Fruit fly (Drosophila melanogaster) whole organism, embryonic: ENCODE data around the gene LIMK1.

Experiments
- Abd-B ChIP-seq: fragments of 200-800 bp; sonication (Bioruptor generic); optimal IDR thresholded peaks from 2 replicates; lab custom pipeline; 2018; ENCODE audit warnings: missing biosample characterization, mild to moderate bottlenecking, missing genetic modification characterization, moderate library complexity
- Antp ChIP-seq: fragments of 200-800 bp; sonication (Bioruptor generic); optimal IDR thresholded peaks from 3 replicates; lab custom pipeline; 2016; ENCODE audit warnings: missing biosample characterization, missing genetic modification characterization
- Atf6 ChIP-seq: fragments of 200-800 bp; sonication (Bioruptor generic); IDR thresholded peaks from 2 replicates; pipeline ENCODE4 v1.3.6; 2022; ENCODE audit warnings: missing biosample characterization, missing genetic modification characterization
- Bdp1 ChIP-seq: fragments of 200-800 bp; sonication (Bioruptor generic); optimal IDR thresholded peaks from 3 replicates; lab custom pipeline; 2016; ENCODE audit warnings: missing biosample characterization, missing genetic modification characterization
- CG10979 ChIP-seq: fragments of 200-800 bp; sonication (Bioruptor generic); optimal IDR thresholded peaks from 2 replicates; lab custom pipeline; 2018; ENCODE audit warnings: missing biosample characterization, mild to moderate bottlenecking, missing genetic modification characterization, moderate library complexity
- CG11093 ChIP-seq: fragments of 200-800 bp; sonication (Bioruptor generic); IDR thresholded peaks from 3 replicates; pipeline ENCODE4 v1.3.6; 2022; ENCODE audit warnings: missing biosample characterization, missing genetic modification characterization
- CG12391 ChIP-seq: fragments of 200-800 bp; sonication (Bioruptor generic); optimal IDR thresholded peaks from 3 replicates; lab custom pipeline; 2018; ENCODE audit warnings: missing biosample characterization, mild to moderate bottlenecking, missing genetic modification characterization, moderate library complexity
- CG14050 ChIP-seq: fragments of 200-800 bp; sonication (Bioruptor generic); IDR thresholded peaks from 3 replicates; pipeline ENCODE4 v1.3.6; 2022; ENCODE audit warnings: missing biosample characterization, missing genetic modification characterization
- CG14860 ChIP-seq: fragments of 200-800 bp; sonication (Bioruptor generic); IDR thresholded peaks from 3 replicates; pipeline ENCODE4 v1.3.6; 2022; ENCODE audit warnings: missing biosample characterization, missing genetic modification characterization; ENCODE audit not compliant: partially characterized antibody
- CG14965 ChIP-seq: fragments of 200-800 bp; sonication (Bioruptor generic); optimal IDR thresholded peaks from 2 replicates; lab custom pipeline; 2016; ENCODE audit warnings: missing biosample characterization, missing genetic modification characterization, borderline replicate concordance
- CG15696 ChIP-seq: fragments of 200-800 bp; sonication (Bioruptor generic); optimal IDR thresholded peaks from 2 replicates; lab custom pipeline; 2019; ENCODE audit warnings: missing biosample characterization, mild to moderate bottlenecking, missing genetic modification characterization, moderate library complexity
- CG18476 ChIP-seq: fragments of 200-800 bp; sonication (Bioruptor generic); optimal IDR thresholded peaks from 2 replicates; lab custom pipeline; 2016; ENCODE audit warnings: missing biosample characterization, mild to moderate bottlenecking, missing genetic modification characterization
- CG2199 ChIP-seq: fragments of 200-800 bp; sonication (Bioruptor generic); IDR thresholded peaks from 3 replicates; pipeline ENCODE4 v1.3.6; 2022; ENCODE audit warnings: missing biosample characterization, missing genetic modification characterization
- CG3065 ChIP-seq: fragments of 200-800 bp; sonication (Bioruptor generic); optimal IDR thresholded peaks from 2 replicates; lab custom pipeline; 2016; ENCODE audit warnings: missing biosample characterization, missing genetic modification characterization
- CG3281 ChIP-seq: fragments of 200-800 bp; sonication (Bioruptor generic); optimal IDR thresholded peaks from 3 replicates; lab custom pipeline; 2017; ENCODE audit warnings: missing biosample characterization, mild to moderate bottlenecking, missing genetic modification characterization
- CG42726 ChIP-seq: fragments of 200-800 bp; sonication (Bioruptor generic); IDR thresholded peaks from 2 replicates; pipeline ENCODE4 v1.3.6; 2022; ENCODE audit warnings: missing biosample characterization, missing genetic modification characterization; ENCODE audit not compliant: partially characterized antibody
- CG4404 ChIP-seq: fragments of 200-800 bp; sonication (Bioruptor generic); IDR thresholded peaks from 2 replicates; pipeline ENCODE4 v1.3.6; 2022; ENCODE audit warnings: missing biosample characterization, missing genetic modification characterization
- CG5953 ChIP-seq: fragments of 200-800 bp; sonication (Bioruptor generic); IDR thresholded peaks from 2 replicates; pipeline ENCODE4 v1.3.6; 2022; ENCODE audit warnings: missing biosample characterization, missing genetic modification characterization
- CG6791 ChIP-seq: fragments of 200-800 bp; sonication (Bioruptor generic); IDR thresholded peaks from 3 replicates; pipeline ENCODE4 v1.3.6; 2022; ENCODE audit warnings: missing biosample characterization, missing genetic modification characterization; ENCODE audit not compliant: partially characterized antibody
- CG7556 ChIP-seq: fragments of 200-800 bp; sonication (Bioruptor generic); optimal IDR thresholded peaks from 2 replicates; lab custom pipeline; 2017; ENCODE audit warnings: missing biosample characterization, mild to moderate bottlenecking, missing genetic modification characterization
- CG8290 ChIP-seq, 3 experiments: fragments of 200-800 bp; sonication (Bioruptor generic); optimal IDR thresholded peaks; 2 replicates each; lab custom pipeline; 2016 to 2019; ENCODE audit warnings: missing biosample characterization in 3 of 3, missing genetic modification characterization in 3 of 3, mild to moderate bottlenecking in 2 of 3, moderate library complexity in 1 of 3
- CG8944 ChIP-seq: fragments of 200-800 bp; sonication (Bioruptor generic); optimal IDR thresholded peaks from 3 replicates; lab custom pipeline; 2016; ENCODE audit warnings: missing biosample characterization, missing genetic modification characterization
- Camta ChIP-seq: fragments of 200-800 bp; sonication (Bioruptor generic); optimal IDR thresholded peaks from 2 replicates; lab custom pipeline; 2016; ENCODE audit warnings: missing biosample characterization, missing genetic modification characterization
- Dip3 ChIP-seq: fragments of 200-800 bp; sonication (Bioruptor generic); optimal IDR thresholded peaks from 3 replicates; lab custom pipeline; 2016; ENCODE audit warnings: missing biosample characterization, missing genetic modification characterization
- Doc3 ChIP-seq: fragments of 200-800 bp; sonication (Bioruptor generic); IDR thresholded peaks from 3 replicates; pipeline ENCODE4 v1.3.6; 2022; ENCODE audit warnings: missing biosample characterization, missing genetic modification characterization; ENCODE audit not compliant: partially characterized antibody
- Drgx ChIP-seq: fragments of 200-800 bp; sonication (Bioruptor generic); IDR thresholded peaks from 2 replicates; pipeline ENCODE4 v1.3.6; 2022; ENCODE audit warnings: missing biosample characterization, missing genetic modification characterization
- Gug ChIP-seq: fragments of 200-800 bp; sonication (Bioruptor generic); IDR thresholded peaks from 4 replicates; pipeline ENCODE4 v1.3.6; 2022; ENCODE audit warnings: missing biosample characterization, missing genetic modification characterization
- Hmr ChIP-seq: fragments of 200-800 bp; sonication (Bioruptor generic); optimal IDR thresholded peaks from 3 replicates; lab custom pipeline; 2017; ENCODE audit warnings: mild to moderate bottlenecking, missing biosample characterization, missing genetic modification reagents, missing genetic modification characterization
- Hmx ChIP-seq: fragments of 200-800 bp; sonication (Bioruptor generic); optimal IDR thresholded peaks from 2 replicates; lab custom pipeline; 2016; ENCODE audit warnings: missing biosample characterization, missing genetic modification characterization
- Hr78 ChIP-seq, 2 experiments: fragments of 200-800 bp in 1 of 2; fragments of >200 bp in 1 of 2; sonication (Bioruptor generic) in 1 of 2; optimal IDR thresholded peaks; 2 replicates each; lab custom pipeline; 2017 to 2019; ENCODE audit warnings: missing biosample characterization in 2 of 2, missing genetic modification characterization in 2 of 2, mild to moderate bottlenecking in 1 of 2, moderate library complexity in 1 of 2
- Mes4 ChIP-seq: fragments of 200-800 bp; sonication (Bioruptor generic); optimal IDR thresholded peaks from 2 replicates; lab custom pipeline; 2016; ENCODE audit warnings: missing biosample characterization, missing genetic modification characterization
- Nf-YB ChIP-seq: fragments of 200-800 bp; sonication (Bioruptor generic); optimal IDR thresholded peaks from 3 replicates; lab custom pipeline; 2019; ENCODE audit warnings: missing biosample characterization, mild to moderate bottlenecking, missing genetic modification characterization, moderate library complexity
- Usf ChIP-seq: fragments of 200-800 bp; sonication (Bioruptor generic); optimal IDR thresholded peaks from 2 replicates; lab custom pipeline; 2017; ENCODE audit warnings: missing genotype, missing biosample characterization, missing genetic modification characterization
- Xrp1 ChIP-seq: fragments of 200-800 bp; sonication (Bioruptor generic); IDR thresholded peaks from 2 replicates; pipeline ENCODE4 v1.3.6; 2022; ENCODE audit warnings: missing biosample characterization, missing genetic modification characterization
- abd-A ChIP-seq: fragments of 200-800 bp; sonication (Bioruptor generic); optimal IDR thresholded peaks from 3 replicates; lab custom pipeline; 2019; ENCODE audit warnings: missing biosample characterization, mild to moderate bottlenecking, missing genetic modification characterization, moderate library complexity
- bsh ChIP-seq, 2 experiments: fragments of 200-800 bp; sonication (Bioruptor generic); optimal IDR thresholded peaks; 2 replicates each; lab custom pipeline; 2017 to 2018; ENCODE audit warnings: mild to moderate bottlenecking in 2 of 2, missing biosample characterization in 2 of 2, missing genetic modification characterization in 2 of 2, moderate library complexity in 1 of 2
- cwo ChIP-seq: fragments of 200-800 bp; sonication (Bioruptor generic); optimal IDR thresholded peaks from 3 replicates; lab custom pipeline; 2017; ENCODE audit warnings: missing biosample characterization, missing genetic modification characterization, mild to moderate bottlenecking, moderate library complexity, missing genetic modification reagents
- danr ChIP-seq: fragments of 200-800 bp; sonication (Bioruptor generic); IDR thresholded peaks from 2 replicates; pipeline ENCODE4 v1.3.6; 2022; ENCODE audit warnings: missing biosample characterization, missing genetic modification characterization
- dmrt11E ChIP-seq: fragments of 200-800 bp; sonication (Bioruptor generic); optimal IDR thresholded peaks from 3 replicates; lab custom pipeline; 2018; ENCODE audit warnings: missing biosample characterization, mild to moderate bottlenecking, missing genetic modification characterization, moderate library complexity
- gfzf ChIP-seq: fragments of 200-800 bp; sonication (Bioruptor generic); optimal IDR thresholded peaks from 2 replicates; lab custom pipeline; 2016; ENCODE audit warnings: missing biosample characterization, mild to moderate bottlenecking, missing genetic modification characterization, moderate library complexity
- grau ChIP-seq: fragments of 200-800 bp; optimal IDR thresholded peaks from 3 replicates; lab custom pipeline; 2019; ENCODE audit warnings: missing biosample characterization, mild to moderate bottlenecking, missing genetic modification characterization, moderate library complexity
- her ChIP-seq: fragments of 200-800 bp; sonication (Bioruptor generic); optimal IDR thresholded peaks from 2 replicates; lab custom pipeline; 2016; ENCODE audit warnings: missing biosample characterization, missing genetic modification characterization
- hth ChIP-seq: fragments of >200 bp; optimal IDR thresholded peaks from 2 replicates; lab custom pipeline; 2017; ENCODE audit warnings: inconsistent platforms
- lola ChIP-seq, 3 experiments: fragments of >200 bp in 2 of 3; fragments of 200-800 bp in 1 of 3; sonication (Bioruptor generic) in 1 of 3; optimal IDR thresholded peaks; 2 replicates each; lab custom pipeline; 2017 to 2019; ENCODE audit warnings: missing biosample characterization in 3 of 3, missing genetic modification characterization in 3 of 3, mild to moderate bottlenecking in 1 of 3, moderate library complexity in 1 of 3
- mld ChIP-seq: fragments of 200-800 bp; sonication (Bioruptor generic); IDR thresholded peaks from 3 replicates; pipeline ENCODE4 v1.3.6; 2022; ENCODE audit warnings: missing biosample characterization, missing genetic modification characterization; ENCODE audit not compliant: partially characterized antibody
- run ChIP-seq: fragments of 200-800 bp; sonication (Bioruptor generic); optimal IDR thresholded peaks from 3 replicates; lab custom pipeline; 2018; ENCODE audit warnings: missing biosample characterization, mild to moderate bottlenecking, missing genetic modification characterization
- schlank ChIP-seq: fragments of 200-800 bp; sonication (Bioruptor generic); optimal IDR thresholded peaks from 2 replicates; lab custom pipeline; 2018; ENCODE audit warnings: missing biosample characterization, mild to moderate bottlenecking, missing genetic modification characterization
- sqz ChIP-seq: fragments of 200-800 bp; sonication (Bioruptor generic); optimal IDR thresholded peaks from 3 replicates; lab custom pipeline; 2018; ENCODE audit warnings: missing biosample characterization, mild to moderate bottlenecking, missing genetic modification characterization
- tap ChIP-seq: fragments of 200-800 bp; optimal IDR thresholded peaks from 3 replicates; lab custom pipeline; 2019; ENCODE audit warnings: missing biosample characterization, mild to moderate bottlenecking, missing genetic modification characterization, moderate library complexity
- tx ChIP-seq: fragments of 200-800 bp; sonication (Bioruptor generic); optimal IDR thresholded peaks from 2 replicates; lab custom pipeline; 2016; ENCODE audit warnings: missing biosample characterization, missing genetic modification characterization

The LIMK1 gene

DNA sequence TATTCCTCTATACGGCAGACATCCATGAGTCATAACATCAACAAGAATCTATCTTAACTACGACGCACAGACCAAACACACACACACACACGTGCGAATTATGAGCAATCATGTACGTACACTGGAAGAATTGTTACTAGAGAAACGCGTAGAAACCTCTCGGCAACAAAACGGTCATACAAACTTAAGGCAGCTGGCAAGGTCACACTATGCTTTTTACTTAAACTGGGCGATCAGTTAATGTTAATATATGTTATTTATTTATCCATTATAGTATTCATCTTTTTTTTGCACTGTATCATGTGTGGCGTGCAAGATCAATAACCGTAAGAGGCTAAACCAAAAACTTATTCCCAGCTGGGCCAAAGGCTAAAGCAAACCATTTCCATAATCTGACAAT is 52.8 kb downstream of the LIMK1 start (continued):
- no peak for TF ChIP-seq CG4404 (GFP tag; lab: Robert Waterston, UW)
- no peak for TF ChIP-seq lola (GFP tag; optimal IDR thresholded peaks at IDR 0.05; lab: Kevin White, UChicago)
- TF ChIP-seq Hmx (GFP tag; lab: Kevin White, UChicago), result no peak
- TF ChIP-seq CG3065, result no peak
- no peak for TF ChIP-seq CG6791
- no peak for TF ChIP-seq Dip3 (GFP tag; lab: Kevin White, UChicago)
- no peak for TF ChIP-seq tx (GFP tag; lab: Kevin White, UChicago)
- peak; percentile 3 for TF ChIP-seq CG12391 (tag; lab: Kevin White, UChicago)
- no peak for TF ChIP-seq CG15696
- no peak for TF ChIP-seq CG8944 (GFP tag; lab: Kevin White, UChicago)
- TF ChIP-seq CG10979 (tag; lab: Kevin White, UChicago), result peak; percentile 5
- no peak for TF ChIP-seq CG2199 (GFP tag; lab: Robert Waterston, UW)
- peak; percentile 14 for TF ChIP-seq tap (tag; lab: Kevin White, UChicago)
- TF ChIP-seq CG11093 (GFP tag; lab: Robert Waterston, UW), result no peak
- TF ChIP-seq Hmr (GFP tag; lab: Kevin White, UChicago), result peak; percentile 10
- TF ChIP-seq bsh (GFP tag; optimal IDR thresholded peaks at IDR 0.05; lab: Kevin White, UChicago), result peak in 1 of 2 experiments; percentile 24
- no peak for TF ChIP-seq CG8290 (GFP tag; optimal IDR thresholded peaks at IDR 0.05; lab: Kevin White, UChicago)
- peak in 1 of 2 experiments; percentile 61 for TF ChIP-seq CG8290 (tag; optimal IDR thresholded peaks at IDR 0.05; lab: Kevin White, UChicago)
- TF ChIP-seq cwo (GFP tag; lab: Kevin White, UChicago), result no peak
- no peak for TF ChIP-seq Drgx (GFP tag; lab: Robert Waterston, UW)
- TF ChIP-seq hth (lab: Kevin White, UChicago), result no peak
- TF ChIP-seq Xrp1, result no peak
- TF ChIP-seq schlank, result no peak
- TF ChIP-seq run (tag; lab: Kevin White, UChicago), result no peak
- TF ChIP-seq CG14860, result no peak
- TF ChIP-seq CG7556 (GFP tag; lab: Kevin White, UChicago), result peak; percentile 17
- TF ChIP-seq her, result no peak
- no peak for TF ChIP-seq Mes4
- no peak for TF ChIP-seq sqz
- no peak for TF ChIP-seq dmrt11E (tag; lab: Kevin White, UChicago)
- TF ChIP-seq CG3281 (GFP tag; lab: Kevin White, UChicago), result peak; percentile 8
- no peak for TF ChIP-seq Bdp1 (GFP tag; lab: Kevin White, UChicago)
- TF ChIP-seq gfzf (GFP tag; lab: Kevin White, UChicago), result no peak
- TF ChIP-seq Gug, result no peak; the same call in 3 of the 4 replicates
- TF ChIP-seq Hr78 (GFP tag; optimal IDR thresholded peaks at IDR 0.05; lab: Kevin White, UChicago), result no peak
- TF ChIP-seq Atf6 (GFP tag; lab: Robert Waterston, UW), result peak; percentile 24; the same call in 1 of the 2 replicates
- no peak for TF ChIP-seq Camta (GFP tag; lab: Kevin White, UChicago)
- no peak for TF ChIP-seq Doc3 (GFP tag; lab: Robert Waterston, UW)
- TF ChIP-seq CG14050, result no peak
- TF ChIP-seq CG42726 (GFP tag; lab: Robert Waterston, UW), result no peak
- TF ChIP-seq Usf (GFP tag; lab: Kevin White, UChicago), result no peak
- TF ChIP-seq CG5953 (GFP tag; lab: Robert Waterston, UW), result no peak
- no peak for TF ChIP-seq danr (GFP tag; lab: Robert Waterston, UW)
- TF ChIP-seq abd-A, result no peak
- peak; percentile 39 for TF ChIP-seq grau (tag; lab: Kevin White, UChicago)
- no peak for TF ChIP-seq Abd-B (GFP tag; lab: Kevin White, UChicago)
- no peak for TF ChIP-seq Antp
- no peak for TF ChIP-seq mld (GFP tag; lab: Robert Waterston, UW)
- TF ChIP-seq CG18476, result peak; percentile 2
- no peak for TF ChIP-seq CG14965 (GFP tag; lab: Kevin White, UChicago)
- no peak for TF ChIP-seq Nf-YB (GFP tag; lab: Kevin White, UChicago)
